Worm (Caenorhabditis elegans) whole organism, L3 larva: ENCODE data around the gene K07F5.6.

Experiments used
- R02D3.7 ChIP-seq: fragments of 150-350 bp; optimal IDR thresholded peaks from 2 replicates; lab custom pipeline; 2014; ENCODE audit warnings: missing biosample characterization, missing genetic modification characterization
- egl-27 ChIP-seq: sonication (generic microtip); optimal IDR thresholded peaks from 4 replicates; lab custom pipeline; 2017; ENCODE audit warnings: missing biosample characterization, missing genetic modification reagents, missing genetic modification characterization
- elt-3 ChIP-seq, 3 experiments: fragments of 150-350 bp in 1 of 3; sonication (generic microtip) in 2 of 3; optimal IDR thresholded peaks; 2 replicates in 2 of 3; 4 replicates in 1 of 3; lab custom pipeline; 2014 to 2017; ENCODE audit warnings: missing biosample characterization in 3 of 3, missing genetic modification characterization in 3 of 3
- fkh-10 ChIP-seq: sonication (generic microtip); optimal IDR thresholded peaks from 2 replicates; lab custom pipeline; 2017; ENCODE audit warnings: missing biosample characterization, missing genetic modification reagents, missing genetic modification characterization
- nfya-1 ChIP-seq: sonication (generic microtip); optimal IDR thresholded peaks from 2 replicates; lab custom pipeline; 2017; ENCODE audit warnings: missing genetic modification characterization, mild to moderate bottlenecking, missing compliant biosample characterization, antibody characterized with exemption, moderate library complexity; ENCODE audit not compliant: insufficient read depth
- nhr-12 ChIP-seq: fragments of 150-350 bp; optimal IDR thresholded peaks from 2 replicates; lab custom pipeline; 2014; ENCODE audit warnings: missing biosample characterization, missing genetic modification characterization
- nhr-237 ChIP-seq: fragments of 150-350 bp; optimal IDR thresholded peaks from 2 replicates; lab custom pipeline; 2014; ENCODE audit warnings: missing biosample characterization, missing genetic modification characterization
- pqm-1 ChIP-seq: fragments of 150-350 bp; optimal IDR thresholded peaks from 2 replicates; lab custom pipeline; 2017; ENCODE audit warnings: missing biosample characterization, missing genetic modification characterization, inconsistent platforms
- snpc-4 ChIP-seq: fragments of 150-350 bp; optimal IDR thresholded peaks from 2 replicates; lab custom pipeline; 2014; ENCODE audit warnings: missing biosample characterization, missing genetic modification characterization
- ztf-4 ChIP-seq: fragments of 150-350 bp; optimal IDR thresholded peaks from 2 replicates; lab custom pipeline; 2014; ENCODE audit warnings: missing biosample characterization, missing genetic modification characterization

DNA sequence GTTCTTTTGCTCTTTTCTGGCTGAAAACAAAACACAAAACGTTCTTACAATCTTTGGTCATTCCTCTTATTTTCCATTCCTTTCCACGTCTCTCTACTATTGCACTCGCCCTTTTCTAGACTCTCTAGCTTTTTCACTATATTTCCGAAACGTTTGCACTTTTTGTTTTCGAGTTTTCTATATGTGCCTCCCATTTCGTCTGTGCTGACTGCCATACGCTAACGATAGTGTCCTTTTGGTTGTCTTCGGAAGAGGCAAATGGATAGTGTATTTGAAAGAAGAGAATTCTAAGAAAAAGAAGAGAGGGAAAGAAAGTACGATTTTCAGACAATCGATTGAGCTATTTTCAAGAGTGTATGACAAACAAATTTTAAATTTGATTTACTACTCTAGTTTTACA, 26.3 kb upstream of the K07F5.6 start:
- TF ChIP-seq ztf-4 (tag; lab: Kevin White, UChicago), result no peak
- no peak for TF ChIP-seq fkh-10
- TF ChIP-seq nhr-12 (tag; lab: Kevin White, UChicago), result no peak
- no peak for TF ChIP-seq elt-3 (tag; optimal IDR thresholded peaks at IDR 0.05; lab: Kevin White, UChicago)
- no peak for TF ChIP-seq egl-27
- peak; percentile 77 for TF ChIP-seq pqm-1 (tag; lab: Kevin White, UChicago)
- TF ChIP-seq R02D3.7 (tag; lab: Kevin White, UChicago), result no peak
- no peak for TF ChIP-seq snpc-4 (tag; lab: Kevin White, UChicago)
- no peak for TF ChIP-seq nhr-237 (tag; lab: Kevin White, UChicago)
- peak; percentile 57 for TF ChIP-seq nfya-1
